Worm (Caenorhabditis elegans) whole organism, early embryonic: ENCODE results near the gene chup-1.

Experiments used
- F13C5.2 ChIP-seq: sonication (generic microtip); optimal IDR thresholded peaks from 2 replicates; lab custom pipeline; 2017; ENCODE audit warnings: mild to moderate bottlenecking, missing genetic modification characterization, inconsistent platforms, missing compliant biosample characterization
- ama-1 ChIP-seq: fragments of 150-350 bp; optimal IDR thresholded peaks from 2 replicates; lab custom pipeline; 2014
- ceh-36 ChIP-seq: sonication (generic microtip); optimal IDR thresholded peaks from 2 replicates; lab custom pipeline; 2016; ENCODE audit warnings: missing genetic modification characterization, inconsistent platforms, missing compliant biosample characterization
- ets-7 ChIP-seq: sonication (generic microtip); optimal IDR thresholded peaks from 2 replicates; lab custom pipeline; 2016; ENCODE audit warnings: missing genotype, missing genetic modification characterization, missing compliant biosample characterization
- pes-1 ChIP-seq: fragments of 200-800 bp; sonication (Bioruptor generic); IDR thresholded peaks from 2 replicates; pipeline ENCODE4 v1.3.6; 2022; ENCODE audit warnings: missing genetic modification reagents, missing genetic modification characterization, missing compliant biosample characterization
- tbx-37 ChIP-seq: fragments of 200-800 bp; sonication (Bioruptor generic); conservative IDR thresholded peaks from 2 replicates; pipeline ENCODE4 v1.3.6; 2022; ENCODE audit warnings: missing genetic modification reagents, missing genetic modification characterization, missing compliant biosample characterization

DNA sequence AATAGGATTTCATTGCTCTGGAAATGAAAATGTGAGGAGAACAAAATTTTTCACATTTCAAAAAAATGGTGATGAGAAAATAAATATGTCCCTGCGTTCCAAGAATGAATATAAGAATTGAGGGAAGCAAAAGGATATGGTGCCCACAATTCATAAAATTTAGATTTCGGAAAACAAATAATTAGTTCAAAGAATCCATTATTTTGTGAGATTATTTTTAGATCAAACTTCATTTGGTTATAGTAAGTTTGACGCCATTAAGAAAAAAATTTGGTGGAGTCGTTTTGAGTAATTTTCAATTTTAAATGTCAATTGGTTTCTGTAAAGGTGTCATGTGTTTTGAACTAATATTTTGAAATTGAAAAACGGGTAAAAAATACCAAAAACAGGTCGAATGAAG lies 8.4 kb downstream of the chup-1 start:
- no peak for TF ChIP-seq ets-7 (tag; lab: Kevin White, UChicago)
- TF ChIP-seq pes-1 (GFP tag; lab: Robert Waterston, UW) = no peak
- no peak for TF ChIP-seq tbx-37 (GFP tag; lab: Robert Waterston, UW)
- TF ChIP-seq ceh-36 (tag; lab: Kevin White, UChicago) = no peak
- no peak for TF ChIP-seq ama-1 (lab: Kevin White, UChicago)
- TF ChIP-seq F13C5.2 (tag; lab: Kevin White, UChicago) = no peak
